Worm (Caenorhabditis elegans): Measurements from ENCODE around the gene srlf-33.

srlf-33 gene

DNA sequence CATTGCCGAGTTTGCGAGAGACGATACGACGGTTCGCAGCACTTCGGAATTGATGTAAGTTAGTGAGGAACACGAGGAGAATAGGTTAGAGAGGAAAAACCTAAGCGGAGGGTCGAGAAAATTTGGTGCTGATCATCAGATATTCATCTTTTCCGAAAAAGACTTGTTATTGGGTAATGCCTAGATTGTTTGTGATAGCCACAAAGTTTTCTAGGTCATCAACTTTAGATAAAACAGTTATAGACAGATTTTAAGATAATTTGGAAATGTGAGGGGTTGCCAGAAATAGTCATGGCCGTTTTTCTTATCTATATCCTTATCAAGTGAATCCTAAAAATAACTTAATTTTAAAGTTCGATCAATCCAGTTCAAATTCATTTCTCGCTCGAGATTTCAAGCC lies 24.8 kb downstream of the srlf-33 start:
- TF ChIP-seq tbx-8 (GFP tag; optimal IDR thresholded peaks at IDR 0.05) (no peak), elt-1 (tag; optimal IDR thresholded peaks at IDR 0.05; ENCODE audit: borderline replicate concordance, insufficient read depth) (peak; percentile 66)

- TF ChIP-seq ham-2 (GFP tag; optimal IDR thresholded peaks at IDR 0.05) (peak; percentile 12), snpc-4 (tag; optimal IDR thresholded peaks at IDR 0.05) (no peak)
These were observed 25.9 kb downstream of the srlf-33 start, which contains the start of gene nhr-43 for ce11 chrIV:11899358-11899757. Gene nhr-43 (plus strand): TSS chrIV:11899590.

DNA sequence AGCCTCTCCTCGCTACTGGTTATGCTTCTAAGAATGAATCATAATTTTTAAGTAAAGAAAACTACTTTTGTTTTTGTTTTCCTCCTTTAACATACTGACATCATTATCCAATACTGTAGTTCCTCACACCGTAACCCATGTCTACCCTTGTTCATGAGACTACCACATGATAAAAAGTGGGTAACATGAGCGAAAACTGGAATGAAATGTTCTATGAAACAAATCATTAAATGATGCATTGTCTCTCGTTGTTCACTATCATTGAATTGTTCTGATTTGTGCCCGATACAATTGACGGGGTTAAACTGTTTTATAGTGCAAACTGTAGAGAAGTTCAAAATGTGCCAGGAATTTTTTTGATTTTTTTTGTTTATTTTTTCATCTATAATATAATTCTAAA lies 27.5 kb downstream of the srlf-33 start:
- TF ChIP-seq drap-1 (GFP tag; optimal IDR thresholded peaks at IDR 0.05): no peak
- no peak for TF ChIP-seq lsy-2 (tag; optimal IDR thresholded peaks at IDR 0.05)
- no peak for TF ChIP-seq tbx-8 (GFP tag; optimal IDR thresholded peaks at IDR 0.05)
- TF ChIP-seq blmp-1 (tag; optimal IDR thresholded peaks at IDR 0.05): no peak
- TF ChIP-seq elt-3 (tag; optimal IDR thresholded peaks at IDR 0.05): no peak
- TF ChIP-seq nhr-76 (tag; optimal IDR thresholded peaks at IDR 0.05): no peak
- TF ChIP-seq nhr-237 (tag; optimal IDR thresholded peaks at IDR 0.05): no peak
- TF ChIP-seq ceh-83 (GFP tag; optimal IDR thresholded peaks at IDR 0.05): no peak
- no peak for TF ChIP-seq ham-2 (GFP tag; optimal IDR thresholded peaks at IDR 0.05)

ce11 chrIV:11893336-11893735 lies 31.9 kb downstream of the srlf-33 start:
- TF ChIP-seq elt-1 (tag; optimal IDR thresholded peaks at IDR 0.05; ENCODE audit: borderline replicate concordance, insufficient read depth) (no peak), zip-8 (tag; optimal IDR thresholded peaks at IDR 0.05) (no peak), lin-13 (tag; optimal IDR thresholded peaks at IDR 0.05) (no peak), sptf-1 (tag; optimal IDR thresholded peaks at IDR 0.05) (no peak), drap-1 (GFP tag; optimal IDR thresholded peaks at IDR 0.05) (no peak), bed-3 (GFP tag; optimal IDR thresholded peaks at IDR 0.05) (no peak)

ce11 chrIV:11892545-11892944 lies 32.7 kb downstream of the srlf-33 start:
- no peak for TF ChIP-seq nhr-12 (tag; optimal IDR thresholded peaks at IDR 0.05)
- no peak for TF ChIP-seq ham-2 (GFP tag; optimal IDR thresholded peaks at IDR 0.05)
- TF ChIP-seq zip-8 (tag; optimal IDR thresholded peaks at IDR 0.05): no peak
- TF ChIP-seq cnd-1 (tag; optimal IDR thresholded peaks at IDR 0.05): no peak
- TF ChIP-seq nhr-2 (tag; optimal IDR thresholded peaks at IDR 0.05): no peak
- no peak for TF ChIP-seq blmp-1 (tag; optimal IDR thresholded peaks at IDR 0.05)
- no peak for TF ChIP-seq ceh-43 (GFP tag; optimal IDR thresholded peaks at IDR 0.05)
- TF ChIP-seq nhr-237 (tag; optimal IDR thresholded peaks at IDR 0.05): no peak
- no peak for TF ChIP-seq mep-1 (tag; optimal IDR thresholded peaks at IDR 0.05)
- no peak for TF ChIP-seq pha-4 (tag; optimal IDR thresholded peaks at IDR 0.05)
- TF ChIP-seq flh-1 (GFP tag; optimal IDR thresholded peaks at IDR 0.05): no peak
- no peak for TF ChIP-seq snpc-4 (tag; optimal IDR thresholded peaks at IDR 0.05)
- no peak for TF ChIP-seq mls-2 (tag; optimal IDR thresholded peaks at IDR 0.05)
- TF ChIP-seq lsy-2 (tag; optimal IDR thresholded peaks at IDR 0.05): no peak
- TF ChIP-seq unc-39 (tag; optimal IDR thresholded peaks at IDR 0.05): no peak
- no peak for TF ChIP-seq lin-13 (tag; optimal IDR thresholded peaks at IDR 0.05)
- no peak for TF ChIP-seq elt-1 (tag; optimal IDR thresholded peaks at IDR 0.05; ENCODE audit: borderline replicate concordance, insufficient read depth)
- TF ChIP-seq tbx-8 (GFP tag; optimal IDR thresholded peaks at IDR 0.05): no peak

- TF ChIP-seq blmp-1 (tag; optimal IDR thresholded peaks at IDR 0.05) (peak; percentile 27), M03D4.4 (tag; optimal IDR thresholded peaks at IDR 0.05) (no peak), ces-1 (GFP tag; optimal IDR thresholded peaks at IDR 0.05) (no peak), nhr-12 (tag; optimal IDR thresholded peaks at IDR 0.05) (no peak)
These were observed 39.9 kb downstream of the srlf-33 start, which contains the start of gene let-653 for ce11 chrIV:11885313-11885712. Gene let-653 (plus strand): TSS chrIV:11885613.

DNA sequence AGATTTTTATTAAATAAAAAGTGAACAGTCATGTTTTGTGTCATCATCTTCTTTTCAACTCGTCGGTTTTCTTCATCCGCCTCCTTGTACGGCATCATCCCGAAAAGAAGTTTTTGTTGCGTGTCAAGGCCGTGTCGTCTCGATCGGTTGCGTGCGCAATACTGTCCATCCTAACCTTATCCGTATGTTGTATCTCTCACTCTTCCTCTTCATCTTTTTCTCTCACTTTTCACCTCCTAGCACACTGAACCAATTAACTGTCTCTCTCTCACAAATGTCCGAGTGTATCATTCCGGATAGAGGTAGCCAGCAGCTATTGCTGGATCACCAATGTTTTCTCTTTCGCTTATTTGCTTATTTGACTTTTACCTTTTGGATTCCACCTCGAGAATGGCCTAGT lies 41.8 kb downstream of the srlf-33 start:
- TF ChIP-seq ceh-83 (GFP tag; optimal IDR thresholded peaks at IDR 0.05) (no peak), cnd-1 (tag; optimal IDR thresholded peaks at IDR 0.05) (no peak), tbx-8 (GFP tag; optimal IDR thresholded peaks at IDR 0.05) (no peak), unc-39 (tag; optimal IDR thresholded peaks at IDR 0.05) (no peak), unc-120 (tag; optimal IDR thresholded peaks at IDR 0.05; ENCODE audit: poor library complexity, severe bottlenecking) (no peak), lin-13 (tag; optimal IDR thresholded peaks at IDR 0.05) (no peak), ham-2 (GFP tag; optimal IDR thresholded peaks at IDR 0.05) (peak; percentile 94), mep-1 (tag; optimal IDR thresholded peaks at IDR 0.05) (no peak), flh-1 (GFP tag; optimal IDR thresholded peaks at IDR 0.05) (no peak), zip-8 (tag; optimal IDR thresholded peaks at IDR 0.05) (no peak), nhr-76 (tag; optimal IDR thresholded peaks at IDR 0.05) (no peak), nhr-12 (tag; optimal IDR thresholded peaks at IDR 0.05) (no peak), blmp-1 (tag; optimal IDR thresholded peaks at IDR 0.05) (peak; percentile 63), unc-62 (GFP tag; optimal IDR thresholded peaks at IDR 0.05) (peak; percentile 41), elt-1 (tag; optimal IDR thresholded peaks at IDR 0.05; ENCODE audit: borderline replicate concordance, insufficient read depth) (peak; percentile 75)
